Worm (Caenorhabditis elegans) whole organism, L4/young adult: Measurements from ENCODE around the gene Y17G7B.3.
A peak's percentile ranks its signal among the peaks of the same experiment; 100 is the strongest.

Experiments
- dao-5 ChIP-seq: sonication (generic microtip); optimal IDR thresholded peaks from 2 replicates; lab custom pipeline; 2016; ENCODE audit warnings: missing genotype, missing genetic modification characterization, moderate library complexity, missing compliant biosample characterization
- him-1 ChIP-seq: sonication (generic microtip); optimal IDR thresholded peaks from 2 replicates; lab custom pipeline; 2016; ENCODE audit warnings: missing genotype, missing genetic modification reagents, missing genetic modification characterization, missing compliant biosample characterization

DNA sequence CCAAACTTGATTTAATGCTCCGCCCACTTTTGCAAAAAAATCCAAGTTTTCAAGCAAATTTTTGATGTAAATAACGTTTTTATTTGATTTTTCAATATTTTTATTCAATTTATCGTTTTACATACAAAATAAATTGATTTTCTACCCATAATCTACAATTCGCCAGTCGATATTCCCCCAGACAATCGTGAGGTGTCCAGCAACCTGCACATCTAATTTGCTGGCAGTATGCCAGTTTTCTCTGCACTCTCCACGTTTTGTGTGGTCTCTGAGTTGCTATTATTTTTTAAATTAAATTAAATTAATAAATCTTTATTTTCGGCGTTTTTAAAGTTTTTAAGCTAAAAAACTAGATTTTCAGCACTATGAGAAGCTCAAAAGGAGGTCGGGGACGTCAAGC is 8.7 kb upstream of the Y17G7B.3 start:
- TF ChIP-seq him-1 (tag; lab: Kevin White, UChicago) (peak; percentile 72), dao-5 (tag; lab: Kevin White, UChicago) (no peak)
